Worm (Caenorhabditis elegans): Measurements from ENCODE around the gene lig-4.

Gene lig-4

ce11 chrIII:7495616-7496146, 25.6 kb upstream of the lig-4 start (continued):
- TF ChIP-seq egrh-3 (GFP tag; IDR thresholded peaks at IDR 0.05) (no peak), atf-7 (tag; optimal IDR thresholded peaks at IDR 0.05) (no peak), lsl-1 (GFP tag; optimal IDR thresholded peaks at IDR 0.05) (peak; percentile 17), nhr-179 (tag; optimal IDR thresholded peaks at IDR 0.05) (no peak)

- TF ChIP-seq ceh-40 (GFP tag; IDR thresholded peaks at IDR 0.05): peak; percentile 28; the same call in 1 of the 2 replicates
- no peak for TF ChIP-seq nfya-2 (GFP tag; IDR thresholded peaks at IDR 0.05)
- TF ChIP-seq tbp1 (GFP tag; optimal IDR thresholded peaks at IDR 0.05): peak; percentile 15
- peak; percentile 7 for TF ChIP-seq lsl-1 (GFP tag; optimal IDR thresholded peaks at IDR 0.05)
- TF ChIP-seq B0336.3 (GFP tag; IDR thresholded peaks at IDR 0.05): peak; percentile 50; the same call in 1 of the 2 replicates
- 0 out of 2 replicates have a peak, but pooled peaks have one; percentile 15 for TF ChIP-seq pbrm-1 (GFP tag; IDR thresholded peaks at IDR 0.05)
- TF ChIP-seq dox-1 (GFP tag; IDR thresholded peaks at IDR 0.05): no peak
- TF ChIP-seq madf-3 (GFP tag; IDR thresholded peaks at IDR 0.05): peak; percentile 69; the same call in 1 of the 2 replicates
- no peak for TF ChIP-seq hmg-1.2 (GFP tag; IDR thresholded peaks at IDR 0.05)
- 0 out of 2 replicates have a peak, but pooled peaks have one; percentile 12 for TF ChIP-seq D2030.7 (GFP tag; IDR thresholded peaks at IDR 0.05)
- TF ChIP-seq aptf-3 (GFP tag; IDR thresholded peaks at IDR 0.05): 0 out of 2 replicates have a peak, but pooled peaks have one; percentile 12
- TF ChIP-seq ztf-26 (tag; optimal IDR thresholded peaks at IDR 0.05): no peak
- peak; percentile 15; the same call in 1 of the 2 replicates for TF ChIP-seq nfyb-1 (GFP tag; IDR thresholded peaks at IDR 0.05)
- TF ChIP-seq lin-54 (GFP tag; optimal IDR thresholded peaks at IDR 0.05): peak; percentile 27
Observed at ce11 chrIII:7497782-7498266, 23.4 kb upstream of the lig-4 start, which contains the start of gene cgh-1. Gene cgh-1 (minus strand): TSS chrIII:7497832.

- TF ChIP-seq Y53G8AR.9 (GFP tag; conservative IDR thresholded peaks at IDR 0.05) (peak; percentile 66; the same call in 1 of the 2 replicates), cebp-2 (GFP tag; IDR thresholded peaks at IDR 0.05) (no peak), lin-26 (GFP tag; IDR thresholded peaks at IDR 0.05) (no peak), lsl-1 (GFP tag; optimal IDR thresholded peaks at IDR 0.05) (peak; percentile 3), pbrm-1 (GFP tag; IDR thresholded peaks at IDR 0.05) (peak; percentile 70), ztf-26 (tag; optimal IDR thresholded peaks at IDR 0.05) (peak; percentile 52), hlh-26 (GFP tag; conservative IDR thresholded peaks at IDR 0.05) (no peak), dpff-1 (tag; optimal IDR thresholded peaks at IDR 0.05) (no peak), nfya-1 (tag; optimal IDR thresholded peaks at IDR 0.05; ENCODE audit: borderline replicate concordance, insufficient read depth) (no peak), lsy-27 (tag; optimal IDR thresholded peaks at IDR 0.05; ENCODE audit: borderline replicate concordance, insufficient read depth) (no peak), D2030.7 (GFP tag; IDR thresholded peaks at IDR 0.05) (peak; percentile 57; the same call in 1 of the 2 replicates), F57C9.4 (tag; optimal IDR thresholded peaks at IDR 0.05) (no peak), bed-2 (GFP tag; IDR thresholded peaks at IDR 0.05) (no peak), ceh-40 (GFP tag; IDR thresholded peaks at IDR 0.05) (no peak), lir-1 (GFP tag; conservative IDR thresholded peaks at IDR 0.05) (peak; percentile 62; the same call in 1 of the 2 replicates), Y79H2A.3 (GFP tag; conservative IDR thresholded peaks at IDR 0.05) (no peak), F52B5.7 (tag; optimal IDR thresholded peaks at IDR 0.05) (no peak), hmg-1.2 (GFP tag; IDR thresholded peaks at IDR 0.05) (peak; percentile 87), tbp1 (GFP tag; optimal IDR thresholded peaks at IDR 0.05) (peak; percentile 56), madf-3 (GFP tag; IDR thresholded peaks at IDR 0.05) (peak; percentile 72; the same call in 1 of the 2 replicates), lag-1 (GFP tag; IDR thresholded peaks at IDR 0.05) (no peak), rpc-1 (optimal IDR thresholded peaks at IDR 0.05) (no peak), rpc-1 (tag; optimal IDR thresholded peaks at IDR 0.05) (no peak), lin-40 (tag; optimal IDR thresholded peaks at IDR 0.05) (peak; percentile 74), K12H6.12 (tag; optimal IDR thresholded peaks at IDR 0.05) (peak; percentile 79), C06A6.2 (GFP tag; conservative IDR thresholded peaks at IDR 0.05) (no peak), cebp-1 (GFP tag; IDR thresholded peaks at IDR 0.05) (no peak), cebp-1 (tag; optimal IDR thresholded peaks at IDR 0.05) (peak; percentile 81), F49E8.2 (tag; optimal IDR thresholded peaks at IDR 0.05; ENCODE audit: insufficient read depth) (peak; percentile 27), rcor-1 (GFP tag; IDR thresholded peaks at IDR 0.05) (peak; percentile 75), snpc-4 (GFP tag; optimal IDR thresholded peaks at IDR 0.05) (peak; percentile 14), snpc-4 (tag; optimal IDR thresholded peaks at IDR 0.05) (peak; percentile 45 to 73 (median 62)), let-526 (GFP tag; IDR thresholded peaks at IDR 0.05) (peak; percentile 64; the same call in 1 of the 2 replicates), snpc-1.3 (tag; optimal IDR thresholded peaks at IDR 0.05; ENCODE audit: insufficient read depth) (peak; percentile 39)
Observed at ce11 chrIII:7498346-7498745, 22.9 kb upstream of the lig-4 start.
